Worm (Caenorhabditis elegans): Measurements from ENCODE around the gene C50D2.2.
A peak's percentile ranks its signal among the peaks of the same experiment; 100 is the strongest.

Gene C50D2.2

DNA sequence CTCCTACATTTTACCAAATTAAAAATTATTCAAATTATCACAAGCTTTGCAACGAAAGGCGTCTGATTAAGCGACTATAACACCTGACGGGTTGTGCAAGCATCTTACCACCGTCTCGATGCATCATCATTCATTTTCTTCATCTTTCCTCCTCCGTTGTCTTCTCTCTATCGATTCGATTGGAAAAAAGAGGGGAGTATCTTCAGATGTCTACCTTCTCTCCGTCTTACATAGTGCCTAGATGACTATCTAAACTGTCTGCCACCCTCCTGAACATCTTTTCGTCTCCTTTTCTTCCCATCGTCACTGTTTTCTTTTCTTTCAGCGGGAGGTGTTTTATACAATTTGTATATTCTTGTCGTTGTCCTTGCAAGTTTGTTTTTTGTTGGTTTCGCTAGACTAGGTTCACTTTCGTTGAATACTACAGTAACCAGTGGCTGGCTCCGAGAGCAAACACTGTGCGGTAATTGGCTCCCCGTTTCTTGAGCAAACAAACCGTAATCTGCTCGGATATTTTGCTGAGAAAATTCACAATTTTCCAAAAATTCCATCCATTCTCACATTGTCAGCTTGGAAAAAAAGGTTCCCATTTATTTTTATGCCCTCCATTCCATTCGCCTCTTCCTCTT lies 50.4 kb downstream of the C50D2.2 start:
- TF ChIP-seq fkh-4 (tag; optimal IDR thresholded peaks at IDR 0.05; ENCODE audit: borderline replicate concordance) (no peak), sox-4 (tag; optimal IDR thresholded peaks at IDR 0.05) (no peak), grh-1 (GFP tag; IDR thresholded peaks at IDR 0.05) (no peak), hpl-2 (GFP tag; optimal IDR thresholded peaks at IDR 0.05) (no peak), snpc-4 (tag; optimal IDR thresholded peaks at IDR 0.05) (no peak), nhr-85 (tag) (peak; percentile 78), xbp-1 (tag; optimal IDR thresholded peaks at IDR 0.05) (peak; percentile 3), mep-1 (tag; optimal IDR thresholded peaks at IDR 0.05) (peak; percentile 49), tbx-2 (tag; optimal IDR thresholded peaks at IDR 0.05) (no peak), nhr-237 (tag; optimal IDR thresholded peaks at IDR 0.05) (no peak), dpl-1 (GFP tag; optimal IDR thresholded peaks at IDR 0.05) (peak in 2 of 3 experiments; percentile 2 to 31), lin-35 (GFP tag; optimal IDR thresholded peaks at IDR 0.05) (peak; percentile 4 to 64), C04F5.9 (tag; optimal IDR thresholded peaks at IDR 0.05) (no peak), nhr-71 (tag; optimal IDR thresholded peaks at IDR 0.05) (peak; percentile 68), sptf-1 (tag; optimal IDR thresholded peaks at IDR 0.05) (no peak), dsc-1 (tag; optimal IDR thresholded peaks at IDR 0.05) (no peak), jun-1 (tag; optimal IDR thresholded peaks at IDR 0.05) (peak; percentile 9), C34B4.2 (tag; optimal IDR thresholded peaks at IDR 0.05) (no peak), unc-130 (tag; optimal IDR thresholded peaks at IDR 0.05) (no peak), zip-4 (GFP tag; optimal IDR thresholded peaks at IDR 0.05) (no peak), swsn-7 (tag; optimal IDR thresholded peaks at IDR 0.05) (no peak), nhr-19 (GFP tag; conservative IDR thresholded peaks at IDR 0.05) (no peak), elt-2 (tag; optimal IDR thresholded peaks at IDR 0.05) (peak; percentile 32), ceh-90 (tag; optimal IDR thresholded peaks at IDR 0.05) (no peak), nhr-20 (tag; optimal IDR thresholded peaks at IDR 0.05) (peak; percentile 48), lsy-2 (tag; optimal IDR thresholded peaks at IDR 0.05) (peak; percentile 31 to 68), snu-23 (GFP tag; optimal IDR thresholded peaks at IDR 0.05) (peak; percentile 63), lin-39 (tag; optimal IDR thresholded peaks at IDR 0.05) (no peak), nhr-47 (tag; optimal IDR thresholded peaks at IDR 0.05) (peak; percentile 7), hlh-17 (GFP tag; optimal IDR thresholded peaks at IDR 0.05; ENCODE audit: borderline replicate concordance) (no peak), fos-1 (tag; optimal IDR thresholded peaks at IDR 0.05) (peak; percentile 37), efl-1 (optimal IDR thresholded peaks at IDR 0.05) (peak; percentile 39 to 47), efl-1 (GFP tag; optimal IDR thresholded peaks at IDR 0.05 in 1 of 2) (peak; percentile 2 to 91), mdl-1 (tag; optimal IDR thresholded peaks at IDR 0.05) (peak in 1 of 2 experiments; percentile 10), isw-1 (GFP tag; IDR thresholded peaks at IDR 0.05) (no peak), sup-37 (GFP tag; optimal IDR thresholded peaks at IDR 0.05) (no peak), nhr-11 (tag; optimal IDR thresholded peaks at IDR 0.05) (no peak), ztf-4 (tag; optimal IDR thresholded peaks at IDR 0.05) (peak; percentile 26), elt-3 (tag; optimal IDR thresholded peaks at IDR 0.05) (peak in 2 of 6 experiments; percentile 14 to 44), rnt-1 (tag; optimal IDR thresholded peaks at IDR 0.05) (peak; percentile 63), blmp-1 (tag; optimal IDR thresholded peaks at IDR 0.05) (peak; percentile 81), lin-14 (GFP tag; optimal IDR thresholded peaks at IDR 0.05) (peak; percentile 66), nhr-84 (tag; optimal IDR thresholded peaks at IDR 0.05) (no peak), tlp-1 (tag; optimal IDR thresholded peaks at IDR 0.05) (no peak)

All from whole organism, L1 larva.